1 worm cellular context compared by ENCODE assay signal in genomic region chrIII:793595-793994, ce11.
TF ChIP-seq lines count a peak whose summit lies in the region.

TSS of gene snt-2 (minus strand) at chrIII:793733.

TF ChIP-seq in whole organism, L1 larva, 84 proteins besides CTCF, POLR2A, EP300 and RAD21 (continued from another document):
- TF ChIP-seq snu-23 (GFP tag; optimal IDR thresholded peaks at IDR 0.05; lab: Kevin White, UChicago): peak; percentile 88
- peak; percentile 76 for TF ChIP-seq irx-1 (tag; optimal IDR thresholded peaks at IDR 0.05; lab: Kevin White, UChicago)
- peak; percentile 69 for TF ChIP-seq jun-1 (tag; optimal IDR thresholded peaks at IDR 0.05; lab: Kevin White, UChicago)
- peak; percentile 79 to 89 for TF ChIP-seq lin-35 (GFP tag; optimal IDR thresholded peaks at IDR 0.05; lab: Kevin White, UChicago)
- TF ChIP-seq blmp-1 (tag; optimal IDR thresholded peaks at IDR 0.05; lab: Kevin White, UChicago): peak; percentile 63
- peak; percentile 72 for TF ChIP-seq unc-86 (tag; optimal IDR thresholded peaks at IDR 0.05; lab: Kevin White, UChicago)
- peak; percentile 76 for TF ChIP-seq swsn-7 (tag; optimal IDR thresholded peaks at IDR 0.05; lab: Kevin White, UChicago)
- peak; percentile 36 for TF ChIP-seq nhr-237 (tag; optimal IDR thresholded peaks at IDR 0.05; lab: Kevin White, UChicago)
- TF ChIP-seq pqm-1 (tag; optimal IDR thresholded peaks at IDR 0.05; lab: Kevin White, UChicago): no peak
- peak; percentile 53 to 95 (median 75) for TF ChIP-seq ceh-82 (tag; optimal IDR thresholded peaks at IDR 0.05; lab: Kevin White, UChicago)
